Worm (Caenorhabditis elegans) whole organism, young adult: ENCODE measurements around the gene E02H1.1.

Experiments used
- B0019.2 ChIP-seq: fragments of 200-800 bp; sonication (Bioruptor generic); conservative IDR thresholded peaks from 2 replicates; pipeline ENCODE4 v1.3.6; 2022; ENCODE audit warnings: missing genetic modification reagents, missing genetic modification characterization, missing compliant biosample characterization
- B0035.1 ChIP-seq: sonication (generic microtip); optimal IDR thresholded peaks from 2 replicates; lab custom pipeline; 2016; ENCODE audit warnings: missing genetic modification characterization, mild to moderate bottlenecking, missing compliant biosample characterization, missing genotype, missing genetic modification reagents
- B0336.3 ChIP-seq: fragments of 200-800 bp; sonication (Bioruptor generic); IDR thresholded peaks from 2 replicates; pipeline ENCODE4 v1.3.6; 2022; ENCODE audit warnings: missing genetic modification characterization, missing compliant biosample characterization
- D2030.7 ChIP-seq: fragments of 200-800 bp; sonication (Bioruptor generic); IDR thresholded peaks from 2 replicates; pipeline ENCODE4 v1.3.6; 2022; ENCODE audit warnings: missing genetic modification reagents, missing genetic modification characterization, missing compliant biosample characterization
- F22D6.2 ChIP-seq: sonication (generic microtip); optimal IDR thresholded peaks from 2 replicates; lab custom pipeline; 2016; ENCODE audit warnings: mild to moderate bottlenecking, missing genetic modification characterization, missing compliant biosample characterization
- F33H1.4 ChIP-seq: fragments of 200-800 bp; sonication (Bioruptor generic); IDR thresholded peaks from 2 replicates; pipeline ENCODE4 v1.3.6; 2022; ENCODE audit warnings: missing genetic modification reagents, missing genetic modification characterization, missing compliant biosample characterization
- F39B2.1 ChIP-seq: fragments of 200-800 bp; sonication (Bioruptor generic); IDR thresholded peaks from 2 replicates; pipeline ENCODE4 v1.3.6; 2022; ENCODE audit warnings: missing genetic modification reagents, missing genetic modification characterization, missing compliant biosample characterization
- F49E8.2 ChIP-seq: sonication (generic microtip); optimal IDR thresholded peaks from 3 replicates; lab custom pipeline; 2017; ENCODE audit warnings: missing genetic modification characterization, mild to moderate bottlenecking, missing compliant biosample characterization, antibody characterized with exemption, moderate library complexity; ENCODE audit not compliant: insufficient read depth
- F57A8.1 ChIP-seq: fragments of 200-800 bp; sonication (Bioruptor generic); optimal IDR thresholded peaks from 2 replicates; lab custom pipeline; 2018; ENCODE audit warnings: mild to moderate bottlenecking, missing genetic modification characterization, moderate library complexity, missing compliant biosample characterization
- K11D2.4 ChIP-seq: fragments of 200-800 bp; sonication (Bioruptor generic); IDR thresholded peaks from 2 replicates; pipeline ENCODE4 v1.3.6; 2022; ENCODE audit warnings: missing genetic modification reagents, missing genetic modification characterization, missing compliant biosample characterization
- Y79H2A.3 ChIP-seq: fragments of 200-800 bp; sonication (Bioruptor generic); conservative IDR thresholded peaks from 2 replicates; pipeline ENCODE4 v1.3.6; 2022; ENCODE audit warnings: missing genetic modification reagents, missing genetic modification characterization, missing compliant biosample characterization
- aptf-2 ChIP-seq: fragments of 200-800 bp; sonication (Bioruptor generic); conservative IDR thresholded peaks from 2 replicates; pipeline ENCODE4 v1.3.6; 2022; ENCODE audit warnings: missing genetic modification reagents, missing genetic modification characterization, missing compliant biosample characterization
- aptf-3 ChIP-seq: fragments of 200-800 bp; sonication (Bioruptor generic); IDR thresholded peaks from 2 replicates; pipeline ENCODE4 v1.3.6; 2022; ENCODE audit warnings: missing genetic modification characterization, missing compliant biosample characterization
- attf-3 ChIP-seq: fragments of 200-800 bp; sonication (Bioruptor generic); conservative IDR thresholded peaks from 2 replicates; pipeline ENCODE4 v1.3.6; 2022; ENCODE audit warnings: missing genetic modification reagents, missing genetic modification characterization, missing compliant biosample characterization
- attf-5 ChIP-seq: fragments of 200-800 bp; sonication (Bioruptor generic); optimal IDR thresholded peaks from 2 replicates; lab custom pipeline; 2018; ENCODE audit warnings: mild to moderate bottlenecking, missing genetic modification characterization, missing compliant biosample characterization
- cebp-1 ChIP-seq, 2 experiments: fragments of 200-800 bp in 1 of 2; sonication (Bioruptor generic) in 1 of 2; sonication (generic microtip) in 1 of 2; IDR thresholded peaks in 1 of 2; optimal IDR thresholded peaks in 1 of 2; 2 replicates each; pipeline versions ENCODE4 v1.3.6 to Lab custom; 2017 to 2022; ENCODE audit warnings: missing compliant biosample characterization in 2 of 2, missing genetic modification characterization in 2 of 2, mild to moderate bottlenecking in 1 of 2, missing genetic modification reagents in 1 of 2, moderate library complexity in 1 of 2
- cebp-2 ChIP-seq: fragments of 200-800 bp; sonication (Bioruptor generic); IDR thresholded peaks from 2 replicates; pipeline ENCODE4 v1.3.6; 2022; ENCODE audit warnings: missing genetic modification characterization, missing compliant biosample characterization
- ceh-79 ChIP-seq: sonication (generic microtip); optimal IDR thresholded peaks from 2 replicates; lab custom pipeline; 2017; ENCODE audit warnings: mild to moderate bottlenecking, missing genetic modification characterization, missing compliant biosample characterization
- dpl-1 ChIP-seq: fragments of 150-350 bp; optimal IDR thresholded peaks from 2 replicates; lab custom pipeline; 2014; ENCODE audit warnings: missing biosample characterization, missing genetic modification reagents, missing genetic modification characterization
- efl-1 ChIP-seq: fragments of 150-350 bp; optimal IDR thresholded peaks from 2 replicates; lab custom pipeline; 2014; ENCODE audit warnings: missing biosample characterization, missing genetic modification reagents, missing genetic modification characterization
- fkh-3 ChIP-seq: sonication (generic microtip); optimal IDR thresholded peaks from 2 replicates; lab custom pipeline; 2016; ENCODE audit warnings: mild to moderate bottlenecking, missing genetic modification characterization, missing compliant biosample characterization
- hmg-1.2 ChIP-seq: fragments of 200-800 bp; sonication (Bioruptor generic); IDR thresholded peaks from 2 replicates; pipeline ENCODE4 v1.3.6; 2022; ENCODE audit warnings: missing genetic modification reagents, missing genetic modification characterization, missing compliant biosample characterization
- hsf-1 ChIP-seq: fragments of 200-800 bp; sonication (Bioruptor generic); IDR thresholded peaks from 2 replicates; pipeline ENCODE4 v1.3.6; 2022; ENCODE audit warnings: missing genetic modification reagents, missing genetic modification characterization, missing compliant biosample characterization
- let-526 ChIP-seq: fragments of 200-800 bp; sonication (Bioruptor generic); IDR thresholded peaks from 2 replicates; pipeline ENCODE4 v1.3.6; 2022; ENCODE audit warnings: missing genetic modification reagents, missing genetic modification characterization, missing compliant biosample characterization
- let-607 ChIP-seq, 2 experiments: fragments of 200-800 bp in 1 of 2; sonication (Bioruptor generic) in 1 of 2; sonication (generic microtip) in 1 of 2; optimal IDR thresholded peaks; 2 replicates each; lab custom pipeline; 2016 to 2018; ENCODE audit warnings: mild to moderate bottlenecking in 2 of 2, missing compliant biosample characterization in 2 of 2, missing genetic modification characterization in 2 of 2, moderate library complexity in 2 of 2, missing genotype in 1 of 2
- lir-1 ChIP-seq: fragments of 200-800 bp; sonication (Bioruptor generic); conservative IDR thresholded peaks from 2 replicates; pipeline ENCODE4 v1.3.6; 2022; ENCODE audit warnings: missing genetic modification reagents, missing genetic modification characterization, missing compliant biosample characterization
- lsl-1 ChIP-seq: fragments of 200-800 bp; sonication (Bioruptor generic); optimal IDR thresholded peaks from 2 replicates; lab custom pipeline; 2018; ENCODE audit warnings: mild to moderate bottlenecking, missing genetic modification characterization, moderate library complexity, missing compliant biosample characterization
- madf-3 ChIP-seq: fragments of 200-800 bp; sonication (Bioruptor generic); IDR thresholded peaks from 2 replicates; pipeline ENCODE4 v1.3.6; 2022; ENCODE audit warnings: missing genetic modification reagents, missing genetic modification characterization, missing compliant biosample characterization
- madf-6 ChIP-seq: fragments of 200-800 bp; sonication (Bioruptor generic); IDR thresholded peaks from 2 replicates; pipeline ENCODE4 v1.3.6; 2022; ENCODE audit warnings: missing genetic modification reagents, missing genetic modification characterization, missing compliant biosample characterization
- madf-8 ChIP-seq: fragments of 200-800 bp; sonication (Bioruptor generic); conservative IDR thresholded peaks from 2 replicates; pipeline ENCODE4 v1.3.6; 2022; ENCODE audit warnings: missing genetic modification reagents, missing genetic modification characterization, missing compliant biosample characterization
- mcd-1 ChIP-seq: fragments of 200-800 bp; sonication (Bioruptor generic); IDR thresholded peaks from 2 replicates; pipeline ENCODE4 v1.3.6; 2022; ENCODE audit warnings: missing genetic modification reagents, missing genetic modification characterization, missing compliant biosample characterization
- mes-4 ChIP-seq: sonication (generic microtip); optimal IDR thresholded peaks from 2 replicates; lab custom pipeline; 2016; ENCODE audit warnings: missing genotype, missing genetic modification characterization, missing compliant biosample characterization
- nfya-1 ChIP-seq: sonication (generic microtip); optimal IDR thresholded peaks from 2 replicates; lab custom pipeline; 2017; ENCODE audit warnings: antibody characterized with exemption, missing compliant biosample characterization, missing genetic modification characterization, borderline replicate concordance; ENCODE audit not compliant: insufficient read depth
- nfyb-1 ChIP-seq: fragments of 200-800 bp; sonication (Bioruptor generic); IDR thresholded peaks from 2 replicates; pipeline ENCODE4 v1.3.6; 2022; ENCODE audit warnings: missing genetic modification reagents, missing genetic modification characterization, missing compliant biosample characterization
- nhr-80 ChIP-seq: sonication (generic microtip); optimal IDR thresholded peaks from 2 replicates; lab custom pipeline; 2016; ENCODE audit warnings: missing genetic modification characterization, missing compliant biosample characterization
- nhr-90 ChIP-seq: sonication (generic microtip); optimal IDR thresholded peaks from 2 replicates; lab custom pipeline; 2016; ENCODE audit warnings: missing genotype, mild to moderate bottlenecking, missing genetic modification characterization, missing compliant biosample characterization
- rpc-1 ChIP-seq, 2 experiments: fragments of 150-350 bp in 1 of 2; sonication (generic microtip) in 1 of 2; optimal IDR thresholded peaks; 2 replicates each; lab custom pipeline; 2014 to 2018; ENCODE audit warnings: missing biosample characterization in 1 of 2, missing genetic modification characterization in 1 of 2, missing genetic modification reagents in 1 of 2, missing genotype in 1 of 2
- sea-2 ChIP-seq: fragments of 200-800 bp; sonication (Bioruptor generic); IDR thresholded peaks from 2 replicates; pipeline ENCODE4 v1.3.6; 2022; ENCODE audit warnings: missing genetic modification characterization, missing compliant biosample characterization
- snpc-1.3 ChIP-seq: sonication (generic microtip); optimal IDR thresholded peaks from 2 replicates; lab custom pipeline; 2017; ENCODE audit warnings: missing genetic modification characterization, mild to moderate bottlenecking, missing compliant biosample characterization, antibody characterized with exemption, moderate library complexity, missing genotype, missing genetic modification reagents; ENCODE audit not compliant: insufficient read depth
- somi-1 ChIP-seq: fragments of 200-800 bp; sonication (Bioruptor generic); optimal IDR thresholded peaks from 2 replicates; lab custom pipeline; 2018; ENCODE audit warnings: mild to moderate bottlenecking, missing genetic modification characterization, missing compliant biosample characterization
- tbp1 ChIP-seq: fragments of 200-800 bp; sonication (Bioruptor generic); optimal IDR thresholded peaks from 2 replicates; lab custom pipeline; 2018; ENCODE audit warnings: mild to moderate bottlenecking, missing genetic modification characterization, missing compliant biosample characterization
- unc-62 ChIP-seq: fragments of 150-350 bp; optimal IDR thresholded peaks from 2 replicates; lab custom pipeline; 2014; ENCODE audit warnings: missing biosample characterization, missing genetic modification reagents, missing genetic modification characterization
- xnd-1 ChIP-seq: sonication (generic microtip); optimal IDR thresholded peaks from 2 replicates; lab custom pipeline; 2016; ENCODE audit warnings: missing genotype, missing genetic modification reagents, missing genetic modification characterization, missing compliant biosample characterization
- ztf-25 ChIP-seq: fragments of 200-800 bp; sonication (Bioruptor generic); IDR thresholded peaks from 2 replicates; pipeline ENCODE4 v1.3.6; 2022; ENCODE audit warnings: missing genetic modification reagents, missing genetic modification characterization, missing compliant biosample characterization
- ztf-26 ChIP-seq: sonication (generic microtip); optimal IDR thresholded peaks from 2 replicates; lab custom pipeline; 2017; ENCODE audit warnings: missing genetic modification characterization, missing compliant biosample characterization

Gene E02H1.1

ce11 chrII:9624110-9624695 is 33.2 kb upstream of the E02H1.1 start, which contains the start of the genes dnj-20 and ZK1307.8:
dnj-20 (minus strand) TSS chrII:9624176.
ZK1307.8 (plus strand) TSS chrII:9624613.
- peak; percentile 81 for TF ChIP-seq F33H1.4 (GFP tag; lab: Robert Waterston, UW)
- no peak for TF ChIP-seq unc-62 (GFP tag; lab: Kevin White, UChicago)
- TF ChIP-seq nhr-80 (tag; lab: Kevin White, UChicago) = peak; percentile 56
- TF ChIP-seq lsl-1 (GFP tag; lab: Kevin White, UChicago) = peak; percentile 82
- TF ChIP-seq efl-1 (GFP tag; lab: Kevin White, UChicago) = no peak
- TF ChIP-seq F39B2.1 (GFP tag; lab: Robert Waterston, UW) = no peak
- TF ChIP-seq snpc-1.3 (tag; lab: Kevin White, UChicago) = peak; percentile 57
- TF ChIP-seq nfya-1 = no peak
- TF ChIP-seq madf-6 (GFP tag; lab: Robert Waterston, UW) = peak; percentile 83
- TF ChIP-seq let-607 (tag; optimal IDR thresholded peaks at IDR 0.05; lab: Kevin White, UChicago) = peak; percentile 70 to 78
- no peak for TF ChIP-seq nfyb-1 (GFP tag; lab: Robert Waterston, UW)
- no peak for TF ChIP-seq F57A8.1 (GFP tag; lab: Kevin White, UChicago)
- no peak for TF ChIP-seq attf-3 (GFP tag; lab: Robert Waterston, UW)
- 0 out of 2 replicates have a peak, but pooled peaks have one; percentile 12 for TF ChIP-seq madf-8 (GFP tag; lab: Robert Waterston, UW)
- TF ChIP-seq tbp1 (GFP tag; lab: Kevin White, UChicago) = no peak
- no peak for TF ChIP-seq K11D2.4
- peak; percentile 1 for TF ChIP-seq attf-5 (GFP tag; lab: Kevin White, UChicago)
- 0 out of 2 replicates have a peak, but pooled peaks have one; percentile 5 for TF ChIP-seq hmg-1.2 (GFP tag; lab: Robert Waterston, UW)
- no peak for TF ChIP-seq madf-3 (GFP tag; lab: Robert Waterston, UW)
- TF ChIP-seq F49E8.2 = no peak
- TF ChIP-seq aptf-2 (GFP tag; lab: Robert Waterston, UW) = no peak
- 0 out of 2 replicates have a peak, but pooled peaks have one; percentile 34 for TF ChIP-seq mcd-1 (GFP tag; lab: Robert Waterston, UW)
- TF ChIP-seq ztf-26 (tag; lab: Kevin White, UChicago) = no peak
- TF ChIP-seq mes-4 = no peak
- TF ChIP-seq xnd-1 = peak; percentile 60
- TF ChIP-seq D2030.7 (GFP tag; lab: Robert Waterston, UW) = peak; percentile 45; the same call in 1 of the 2 replicates
- TF ChIP-seq dpl-1 (GFP tag; lab: Kevin White, UChicago) = no peak

- TF ChIP-seq xnd-1 (no peak), tbp1 (GFP tag; lab: Kevin White, UChicago) (no peak), lir-1 (no peak; the same call in 1 of the 2 replicates), hsf-1 (GFP tag; lab: Robert Waterston, UW) (no peak), cebp-1 (GFP tag; IDR thresholded peaks at IDR 0.05; lab: Robert Waterston, UW) (peak; percentile 69), cebp-1 (tag; optimal IDR thresholded peaks at IDR 0.05; lab: Kevin White, UChicago) (peak; percentile 82), rpc-1 (optimal IDR thresholded peaks at IDR 0.05; lab: Kevin White, UChicago) (no peak), rpc-1 (tag; optimal IDR thresholded peaks at IDR 0.05; lab: Kevin White, UChicago) (no peak), F22D6.2 (tag; lab: Kevin White, UChicago) (no peak), ztf-25 (GFP tag; lab: Robert Waterston, UW) (no peak), B0336.3 (GFP tag; lab: Robert Waterston, UW) (0 out of 2 replicates have a peak, but pooled peaks have one; percentile 25), sea-2 (no peak), cebp-2 (GFP tag; lab: Robert Waterston, UW) (no peak), let-607 (tag; optimal IDR thresholded peaks at IDR 0.05; lab: Kevin White, UChicago) (peak; percentile 95 to 97), nhr-80 (tag; lab: Kevin White, UChicago) (peak; percentile 92), ceh-79 (tag; lab: Kevin White, UChicago) (no peak), F39B2.1 (GFP tag; lab: Robert Waterston, UW) (no peak), B0035.1 (tag; lab: Kevin White, UChicago) (no peak), Y79H2A.3 (GFP tag; lab: Robert Waterston, UW) (no peak), fkh-3 (tag; lab: Kevin White, UChicago) (no peak), aptf-3 (GFP tag; lab: Robert Waterston, UW) (no peak), B0019.2 (GFP tag; lab: Robert Waterston, UW) (no peak), somi-1 (GFP tag; lab: Kevin White, UChicago) (no peak), unc-62 (GFP tag; lab: Kevin White, UChicago) (peak; percentile 96), nhr-90 (tag; lab: Kevin White, UChicago) (peak; percentile 16), let-526 (GFP tag; lab: Robert Waterston, UW) (0 out of 2 replicates have a peak, but pooled peaks have one; percentile 57)
These were observed 31.0 kb upstream of the E02H1.1 start for ce11 chrII:9621913-9622348.
